Fruit fly (Drosophila melanogaster) whole organism, wandering third instar larva: ENCODE data around the gene CG9674.

Source experiments
- OdsH ChIP-seq: fragments of 200-800 bp; sonication (Bioruptor generic); optimal IDR thresholded peaks from 2 replicates; lab custom pipeline; 2016; ENCODE audit warnings: missing biosample characterization, mild to moderate bottlenecking, missing genetic modification characterization
- dsf ChIP-seq: sonication (Bioruptor generic); optimal IDR thresholded peaks from 2 replicates; lab custom pipeline; 2016; ENCODE audit warnings: missing biosample characterization, missing genetic modification characterization, borderline replicate concordance
- pan ChIP-seq: fragments of >200 bp; optimal IDR thresholded peaks from 2 replicates; lab custom pipeline; 2017
- sv ChIP-seq: fragments of 200-800 bp; sonication (Bioruptor generic); optimal IDR thresholded peaks from 3 replicates; lab custom pipeline; 2016; ENCODE audit warnings: missing biosample characterization, missing genetic modification characterization
- usp ChIP-seq: fragments of >200 bp; optimal IDR thresholded peaks from 2 replicates; lab custom pipeline; 2017; ENCODE audit warnings: missing biosample characterization, missing genetic modification characterization

- TF ChIP-seq dsf (GFP tag; lab: Kevin White, UChicago) = no peak
- no peak for TF ChIP-seq sv
- TF ChIP-seq usp (GFP tag; lab: Kevin White, UChicago) = no peak
- no peak for TF ChIP-seq pan (lab: Kevin White, UChicago)
- peak; percentile 25 for TF ChIP-seq OdsH (GFP tag; lab: Kevin White, UChicago)
These were observed 3.7 kb downstream of the CG9674 start for dm6 chr3L:16803708-16804350.
